Worm (Caenorhabditis elegans): Measurements from ENCODE around the gene C44C10.10.

ce11 chrX:11687836-11688319 lies 2.2 kb upstream of the C44C10.10 start, which contains the start of gene C44C10.7:
- TF ChIP-seq ztf-4 (tag; optimal IDR thresholded peaks at IDR 0.05) (no peak), nhr-237 (tag; optimal IDR thresholded peaks at IDR 0.05) (no peak), lin-11 (tag; optimal IDR thresholded peaks at IDR 0.05) (no peak)
